Worm (Caenorhabditis elegans) whole organism, young adult: Measurements from ENCODE around the gene crls-1.

Experiments
- B0035.1 ChIP-seq: sonication (generic microtip); optimal IDR thresholded peaks from 2 replicates; lab custom pipeline; 2016; ENCODE audit warnings: missing genetic modification characterization, mild to moderate bottlenecking, missing compliant biosample characterization, missing genotype, missing genetic modification reagents
- B0336.3 ChIP-seq: fragments of 200-800 bp; sonication (Bioruptor generic); IDR thresholded peaks from 2 replicates; pipeline ENCODE4 v1.3.6; 2022; ENCODE audit warnings: missing genetic modification characterization, missing compliant biosample characterization
- C06A6.2 ChIP-seq: fragments of 200-800 bp; sonication (Bioruptor generic); conservative IDR thresholded peaks from 2 replicates; pipeline ENCODE4 v1.3.6; 2022; ENCODE audit warnings: missing genetic modification characterization, missing compliant biosample characterization
- C17E4.6 ChIP-seq: fragments of 200-800 bp; sonication (Bioruptor generic); IDR thresholded peaks from 2 replicates; pipeline ENCODE4 v1.3.6; 2022; ENCODE audit warnings: missing genetic modification reagents, missing genetic modification characterization, missing compliant biosample characterization
- F57C9.4 ChIP-seq: sonication (generic microtip); optimal IDR thresholded peaks from 2 replicates; lab custom pipeline; 2017; ENCODE audit warnings: mild to moderate bottlenecking, missing genetic modification characterization, missing compliant biosample characterization
- K12H6.12 ChIP-seq: fragments of 200-800 bp; sonication (Bioruptor generic); optimal IDR thresholded peaks from 2 replicates; lab custom pipeline; 2018; ENCODE audit warnings: mild to moderate bottlenecking, missing genetic modification characterization, missing compliant biosample characterization
- T26A5.8 ChIP-seq: sonication (generic microtip); optimal IDR thresholded peaks from 2 replicates; lab custom pipeline; 2016; ENCODE audit warnings: missing genetic modification characterization, missing compliant biosample characterization
- Y56A3A.18 ChIP-seq: fragments of 200-800 bp; sonication (Bioruptor generic); IDR thresholded peaks from 2 replicates; pipeline ENCODE4 v1.3.6; 2022; ENCODE audit warnings: missing genetic modification reagents, missing genetic modification characterization, missing compliant biosample characterization
- Y67H2A.10 ChIP-seq: fragments of 200-800 bp; sonication (Bioruptor generic); conservative IDR thresholded peaks from 2 replicates; pipeline ENCODE4 v1.3.6; 2022; ENCODE audit warnings: missing genetic modification reagents, missing genetic modification characterization, missing compliant biosample characterization
- Y79H2A.3 ChIP-seq: fragments of 200-800 bp; sonication (Bioruptor generic); conservative IDR thresholded peaks from 2 replicates; pipeline ENCODE4 v1.3.6; 2022; ENCODE audit warnings: missing genetic modification reagents, missing genetic modification characterization, missing compliant biosample characterization
- akir-1 ChIP-seq: fragments of 200-800 bp; sonication (Bioruptor generic); optimal IDR thresholded peaks from 2 replicates; lab custom pipeline; 2018; ENCODE audit warnings: mild to moderate bottlenecking, missing genetic modification characterization, moderate library complexity, missing compliant biosample characterization
- aptf-2 ChIP-seq: fragments of 200-800 bp; sonication (Bioruptor generic); conservative IDR thresholded peaks from 2 replicates; pipeline ENCODE4 v1.3.6; 2022; ENCODE audit warnings: missing genetic modification reagents, missing genetic modification characterization, missing compliant biosample characterization
- aptf-3 ChIP-seq: fragments of 200-800 bp; sonication (Bioruptor generic); IDR thresholded peaks from 2 replicates; pipeline ENCODE4 v1.3.6; 2022; ENCODE audit warnings: missing genetic modification characterization, missing compliant biosample characterization
- bed-2 ChIP-seq: fragments of 200-800 bp; sonication (Bioruptor generic); IDR thresholded peaks from 2 replicates; pipeline ENCODE4 v1.3.6; 2022; ENCODE audit warnings: missing genetic modification reagents, missing genetic modification characterization, missing compliant biosample characterization
- ccch-3 ChIP-seq: fragments of 200-800 bp; sonication (Bioruptor generic); optimal IDR thresholded peaks from 2 replicates; lab custom pipeline; 2018; ENCODE audit warnings: mild to moderate bottlenecking, missing genetic modification characterization, missing compliant biosample characterization
- ceh-100 ChIP-seq: fragments of 200-800 bp; sonication (Bioruptor generic); IDR thresholded peaks from 2 replicates; pipeline ENCODE4 v1.3.6; 2022; ENCODE audit warnings: missing genetic modification reagents, missing genetic modification characterization, missing compliant biosample characterization
- ceh-27 ChIP-seq: fragments of 200-800 bp; sonication (Bioruptor generic); optimal IDR thresholded peaks from 2 replicates; lab custom pipeline; 2018; ENCODE audit warnings: mild to moderate bottlenecking, missing genetic modification characterization, moderate library complexity, missing compliant biosample characterization
- chd-7 ChIP-seq: sonication (generic microtip); optimal IDR thresholded peaks from 2 replicates; lab custom pipeline; 2016; ENCODE audit warnings: mild to moderate bottlenecking, missing genetic modification characterization, moderate library complexity, missing compliant biosample characterization
- die-1 ChIP-seq: sonication (generic microtip); optimal IDR thresholded peaks from 2 replicates; lab custom pipeline; 2016; ENCODE audit warnings: missing genotype, mild to moderate bottlenecking, missing genetic modification characterization, missing compliant biosample characterization
- dpl-1 ChIP-seq: fragments of 150-350 bp; optimal IDR thresholded peaks from 2 replicates; lab custom pipeline; 2014; ENCODE audit warnings: missing biosample characterization, missing genetic modification reagents, missing genetic modification characterization
- efl-1 ChIP-seq: fragments of 150-350 bp; optimal IDR thresholded peaks from 2 replicates; lab custom pipeline; 2014; ENCODE audit warnings: missing biosample characterization, missing genetic modification reagents, missing genetic modification characterization
- ekl-4 ChIP-seq: fragments of 200-800 bp; sonication (Bioruptor generic); IDR thresholded peaks from 2 replicates; pipeline ENCODE4 v1.3.6; 2022; ENCODE audit warnings: missing genetic modification reagents, missing genetic modification characterization, missing compliant biosample characterization
- ets-4 ChIP-seq: fragments of 200-800 bp; sonication (Bioruptor generic); optimal IDR thresholded peaks from 2 replicates; lab custom pipeline; 2018; ENCODE audit warnings: mild to moderate bottlenecking, missing genetic modification characterization, missing compliant biosample characterization
- him-1 ChIP-seq: sonication (generic microtip); optimal IDR thresholded peaks from 2 replicates; lab custom pipeline; 2016; ENCODE audit warnings: missing genotype, missing genetic modification reagents, missing genetic modification characterization, missing compliant biosample characterization
- hmg-1.2 ChIP-seq: fragments of 200-800 bp; sonication (Bioruptor generic); IDR thresholded peaks from 2 replicates; pipeline ENCODE4 v1.3.6; 2022; ENCODE audit warnings: missing genetic modification reagents, missing genetic modification characterization, missing compliant biosample characterization
- lag-1 ChIP-seq: fragments of 200-800 bp; sonication (Bioruptor generic); IDR thresholded peaks from 2 replicates; pipeline ENCODE4 v1.3.6; 2022; ENCODE audit warnings: missing genetic modification reagents, missing genetic modification characterization, missing compliant biosample characterization
- let-526 ChIP-seq: fragments of 200-800 bp; sonication (Bioruptor generic); IDR thresholded peaks from 2 replicates; pipeline ENCODE4 v1.3.6; 2022; ENCODE audit warnings: missing genetic modification reagents, missing genetic modification characterization, missing compliant biosample characterization
- lin-35 ChIP-seq, 3 experiments: fragments of 150-350 bp in 2 of 3; sonication (generic microtip) in 1 of 3; optimal IDR thresholded peaks; 2 replicates each; lab custom pipeline; 2014 to 2018; ENCODE audit warnings: missing biosample characterization in 3 of 3, missing genetic modification characterization in 3 of 3, missing genetic modification reagents in 3 of 3
- lin-54 ChIP-seq: fragments of 200-800 bp; sonication (Bioruptor generic); optimal IDR thresholded peaks from 2 replicates; lab custom pipeline; 2018; ENCODE audit warnings: mild to moderate bottlenecking, missing genetic modification characterization, missing compliant biosample characterization
- lir-1 ChIP-seq: fragments of 200-800 bp; sonication (Bioruptor generic); conservative IDR thresholded peaks from 2 replicates; pipeline ENCODE4 v1.3.6; 2022; ENCODE audit warnings: missing genetic modification reagents, missing genetic modification characterization, missing compliant biosample characterization
- lsy-27 ChIP-seq: sonication (generic microtip); optimal IDR thresholded peaks from 2 replicates; lab custom pipeline; 2017; ENCODE audit warnings: missing genetic modification characterization, mild to moderate bottlenecking, missing compliant biosample characterization, antibody characterized with exemption, missing genotype, borderline replicate concordance; ENCODE audit not compliant: insufficient read depth
- madf-10 ChIP-seq: sonication (generic microtip); optimal IDR thresholded peaks from 2 replicates; lab custom pipeline; 2016; ENCODE audit warnings: mild to moderate bottlenecking, missing genetic modification characterization, missing compliant biosample characterization
- mcd-1 ChIP-seq: fragments of 200-800 bp; sonication (Bioruptor generic); IDR thresholded peaks from 2 replicates; pipeline ENCODE4 v1.3.6; 2022; ENCODE audit warnings: missing genetic modification reagents, missing genetic modification characterization, missing compliant biosample characterization
- mel-28 ChIP-seq: sonication (generic microtip); optimal IDR thresholded peaks from 2 replicates; lab custom pipeline; 2016; ENCODE audit warnings: borderline replicate concordance, mild to moderate bottlenecking, missing genetic modification characterization, missing compliant biosample characterization
- mes-4 ChIP-seq: sonication (generic microtip); optimal IDR thresholded peaks from 2 replicates; lab custom pipeline; 2016; ENCODE audit warnings: missing genotype, missing genetic modification characterization, missing compliant biosample characterization
- nfya-1 ChIP-seq: sonication (generic microtip); optimal IDR thresholded peaks from 2 replicates; lab custom pipeline; 2017; ENCODE audit warnings: antibody characterized with exemption, missing compliant biosample characterization, missing genetic modification characterization, borderline replicate concordance; ENCODE audit not compliant: insufficient read depth
- nfya-2 ChIP-seq: fragments of 200-800 bp; sonication (Bioruptor generic); IDR thresholded peaks from 2 replicates; pipeline ENCODE4 v1.3.6; 2022; ENCODE audit warnings: missing genetic modification reagents, missing genetic modification characterization, missing compliant biosample characterization
- nhr-120 ChIP-seq: fragments of 200-800 bp; sonication (Bioruptor generic); IDR thresholded peaks from 2 replicates; pipeline ENCODE4 v1.3.6; 2022; ENCODE audit warnings: missing genetic modification characterization, missing compliant biosample characterization
- nhr-27 ChIP-seq: fragments of 200-800 bp; sonication (Bioruptor generic); optimal IDR thresholded peaks from 2 replicates; lab custom pipeline; 2018; ENCODE audit warnings: mild to moderate bottlenecking, missing genetic modification characterization, moderate library complexity, missing compliant biosample characterization
- nhr-90 ChIP-seq: sonication (generic microtip); optimal IDR thresholded peaks from 2 replicates; lab custom pipeline; 2016; ENCODE audit warnings: missing genotype, mild to moderate bottlenecking, missing genetic modification characterization, missing compliant biosample characterization
- pha-4 ChIP-seq: fragments of 150-350 bp; sonication (generic microtip); optimal IDR thresholded peaks from 2 replicates; lab custom pipeline; 2014; ENCODE audit warnings: missing biosample characterization, missing genetic modification reagents, missing genetic modification characterization
- repo-1 ChIP-seq: sonication (generic microtip); optimal IDR thresholded peaks from 2 replicates; lab custom pipeline; 2017; ENCODE audit warnings: mild to moderate bottlenecking, missing genetic modification characterization, missing compliant biosample characterization
- sdz-38 ChIP-seq: sonication (generic microtip); optimal IDR thresholded peaks from 2 replicates; lab custom pipeline; 2016; ENCODE audit warnings: missing genotype, missing genetic modification characterization, missing compliant biosample characterization
- snpc-4 ChIP-seq, 5 experiments: fragments of 150-350 bp in 1 of 5; sonication (generic microtip) in 4 of 5; optimal IDR thresholded peaks; 2 replicates each; lab custom pipeline; 2014 to 2018; ENCODE audit warnings: missing genetic modification characterization in 5 of 5, missing biosample characterization in 3 of 5, antibody characterized with exemption in 2 of 5, mild to moderate bottlenecking in 2 of 5, missing compliant biosample characterization in 2 of 5, missing genotype in 2 of 5, moderate library complexity in 2 of 5, missing genetic modification reagents in 1 of 5
- tlf-1 ChIP-seq: fragments of 200-800 bp; sonication (Bioruptor generic); optimal IDR thresholded peaks from 2 replicates; lab custom pipeline; 2018; ENCODE audit warnings: mild to moderate bottlenecking, missing genetic modification characterization, missing compliant biosample characterization
- unc-130 ChIP-seq: sonication (generic microtip); optimal IDR thresholded peaks from 2 replicates; lab custom pipeline; 2016; ENCODE audit warnings: missing genetic modification reagents, missing genetic modification characterization, missing compliant biosample characterization
- ztf-18 ChIP-seq: sonication (generic microtip); optimal IDR thresholded peaks from 2 replicates; lab custom pipeline; 2016; ENCODE audit warnings: missing genotype, mild to moderate bottlenecking, missing genetic modification characterization, missing compliant biosample characterization
- ztf-22 ChIP-seq: fragments of 200-800 bp; sonication (Bioruptor generic); optimal IDR thresholded peaks from 2 replicates; lab custom pipeline; 2018; ENCODE audit warnings: mild to moderate bottlenecking, missing genetic modification characterization, moderate library complexity, missing compliant biosample characterization

crls-1 gene

DNA sequence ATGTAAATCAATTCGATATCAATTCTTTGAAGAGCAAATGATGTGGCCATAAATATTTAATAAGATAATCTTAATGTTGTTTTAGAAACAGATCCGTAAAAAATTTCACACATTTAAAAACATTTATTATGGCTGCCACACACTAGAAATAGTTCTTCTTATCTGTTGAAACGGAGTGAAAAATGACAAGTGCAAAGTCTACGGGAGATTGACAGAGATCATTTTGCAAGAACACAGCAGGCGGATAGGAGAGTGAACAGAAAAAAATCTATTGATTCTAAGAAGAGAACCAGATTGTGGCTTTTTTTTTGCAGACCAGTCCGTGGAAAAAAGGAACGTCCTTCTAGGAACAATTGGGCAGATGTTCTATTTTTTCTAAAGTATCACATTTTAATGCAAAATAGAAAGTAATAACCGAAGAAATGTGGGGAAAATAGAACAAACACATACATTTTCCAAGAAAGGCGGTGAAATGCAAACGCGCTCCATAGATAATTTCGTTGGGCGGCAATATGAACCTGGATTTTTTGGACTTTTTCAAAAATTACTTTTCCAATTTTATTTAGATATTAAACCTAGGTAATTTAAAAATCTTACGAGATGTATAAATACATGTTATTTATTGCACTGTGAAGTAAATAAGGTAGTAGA, 8.0 kb downstream of the crls-1 start (continued):
- peak; percentile 41 for TF ChIP-seq lin-54 (GFP tag; lab: Kevin White, UChicago)
- TF ChIP-seq chd-7 (tag; lab: Kevin White, UChicago) = no peak
- TF ChIP-seq lin-35 (GFP tag; optimal IDR thresholded peaks at IDR 0.05; lab: Kevin White, UChicago) = peak in 1 of 3 experiments; percentile 39
- no peak for TF ChIP-seq repo-1 (tag; lab: Kevin White, UChicago)
- TF ChIP-seq tlf-1 (GFP tag; lab: Kevin White, UChicago) = no peak
- TF ChIP-seq ztf-18 = no peak
- no peak for TF ChIP-seq ceh-27 (GFP tag; lab: Kevin White, UChicago)
- TF ChIP-seq Y79H2A.3 (GFP tag; lab: Robert Waterston, UW) = no peak
- no peak for TF ChIP-seq aptf-3 (GFP tag; lab: Robert Waterston, UW)
- TF ChIP-seq nhr-90 = no peak
- no peak for TF ChIP-seq die-1
- no peak for TF ChIP-seq sdz-38 (tag; lab: Kevin White, UChicago)
- no peak for TF ChIP-seq ccch-3 (GFP tag; lab: Kevin White, UChicago)
- TF ChIP-seq hmg-1.2 (GFP tag; lab: Robert Waterston, UW) = 0 out of 2 replicates have a peak, but pooled peaks have one; percentile 8
- no peak for TF ChIP-seq madf-10 (tag; lab: Kevin White, UChicago)
- peak; percentile 25 for TF ChIP-seq him-1 (tag; lab: Kevin White, UChicago)
- no peak for TF ChIP-seq pha-4 (tag; lab: Kevin White, UChicago)
- no peak for TF ChIP-seq Y67H2A.10 (GFP tag; lab: Robert Waterston, UW)
- TF ChIP-seq nfya-1 = no peak
- no peak for TF ChIP-seq unc-130 (GFP tag; lab: Kevin White, UChicago)
- TF ChIP-seq F57C9.4 (tag; lab: Kevin White, UChicago) = no peak
- TF ChIP-seq dpl-1 (GFP tag; lab: Kevin White, UChicago) = peak; percentile 47
- no peak for TF ChIP-seq mel-28 (tag; lab: Kevin White, UChicago)
- no peak for TF ChIP-seq lir-1
- no peak for TF ChIP-seq B0035.1
- no peak for TF ChIP-seq C06A6.2 (GFP tag; lab: Robert Waterston, UW)
- no peak for TF ChIP-seq ets-4
- TF ChIP-seq ceh-100 (GFP tag; lab: Robert Waterston, UW) = no peak
- TF ChIP-seq efl-1 (GFP tag; lab: Kevin White, UChicago) = peak; percentile 57
- TF ChIP-seq ztf-22 (GFP tag; lab: Kevin White, UChicago) = no peak
- TF ChIP-seq lsy-27 = no peak
- no peak for TF ChIP-seq aptf-2 (GFP tag; lab: Robert Waterston, UW)
- no peak for TF ChIP-seq bed-2 (GFP tag; lab: Robert Waterston, UW)
- no peak for TF ChIP-seq ekl-4 (GFP tag; lab: Robert Waterston, UW)
- no peak for TF ChIP-seq snpc-4 (GFP tag; optimal IDR thresholded peaks at IDR 0.05; lab: Kevin White, UChicago)
- TF ChIP-seq snpc-4 (tag; optimal IDR thresholded peaks at IDR 0.05; lab: Kevin White, UChicago) = no peak
- TF ChIP-seq C17E4.6 = no peak
- TF ChIP-seq mcd-1 (GFP tag; lab: Robert Waterston, UW) = peak; percentile 85
- no peak for TF ChIP-seq nhr-27 (tag; lab: Kevin White, UChicago)
- no peak for TF ChIP-seq K12H6.12 (tag; lab: Kevin White, UChicago)
- no peak for TF ChIP-seq Y56A3A.18 (GFP tag; lab: Robert Waterston, UW)
- no peak for TF ChIP-seq B0336.3 (GFP tag; lab: Robert Waterston, UW)
- TF ChIP-seq let-526 (GFP tag; lab: Robert Waterston, UW) = no peak
- no peak for TF ChIP-seq T26A5.8 (tag; lab: Kevin White, UChicago)
- TF ChIP-seq mes-4 = no peak
- no peak for TF ChIP-seq nfya-2
- TF ChIP-seq nhr-120 = no peak
- no peak for TF ChIP-seq akir-1
- no peak for TF ChIP-seq lag-1 (GFP tag; lab: Robert Waterston, UW)
